Fruit fly (Drosophila melanogaster): Measurements from ENCODE around the gene dac.

The dac gene

dm6 chr2L:16495193-16495780 is 9.5 kb upstream of the dac start (continued):
- TF ChIP-seq MBD-R2 (GFP tag; IDR thresholded peaks at IDR 0.05) (no peak), ro (GFP tag; IDR thresholded peaks at IDR 0.05) (no peak), Poxn (GFP tag; IDR thresholded peaks at IDR 0.05) (no peak), chinmo (GFP tag; IDR thresholded peaks at IDR 0.05; ENCODE audit: partially characterized antibody) (no peak), Optix (GFP tag; IDR thresholded peaks at IDR 0.05) (no peak), CG13894 (tag; optimal IDR thresholded peaks at IDR 0.05) (no peak), az2 (GFP tag; optimal IDR thresholded peaks at IDR 0.05) (peak; percentile 91), unc-4 (GFP tag; IDR thresholded peaks at IDR 0.05; ENCODE audit: partially characterized antibody) (no peak), unpg (GFP tag; optimal IDR thresholded peaks at IDR 0.05) (peak; percentile 95), HLHmδ (GFP tag; optimal IDR thresholded peaks at IDR 0.05) (no peak), sd (tag; optimal IDR thresholded peaks at IDR 0.05) (peak; percentile 48), CG7839 (tag; optimal IDR thresholded peaks at IDR 0.05) (peak; percentile 34), sob (GFP tag; IDR thresholded peaks at IDR 0.05) (peak; percentile 82), CG12299 (tag; optimal IDR thresholded peaks at IDR 0.05) (peak; percentile 91), CG33213 (GFP tag; optimal IDR thresholded peaks at IDR 0.05) (no peak), CG7372 (GFP tag; IDR thresholded peaks at IDR 0.05) (no peak), mld (GFP tag; IDR thresholded peaks at IDR 0.05; ENCODE audit: partially characterized antibody) (no peak), pzg (GFP tag; optimal IDR thresholded peaks at IDR 0.05) (no peak), Pdp1 (GFP tag; optimal IDR thresholded peaks at IDR 0.05) (peak in 1 of 2 experiments; percentile 12), CG3281 (GFP tag; optimal IDR thresholded peaks at IDR 0.05) (no peak), Mrtf (GFP tag; IDR thresholded peaks at IDR 0.05) (peak; percentile 57; the same call in 1 of the 3 replicates), dpn (GFP tag; optimal IDR thresholded peaks at IDR 0.05) (peak; percentile 4 to 87), CG10959 (GFP tag; IDR thresholded peaks at IDR 0.05) (no peak), cg (GFP tag; optimal IDR thresholded peaks at IDR 0.05) (no peak), CrebB (tag; optimal IDR thresholded peaks at IDR 0.05) (peak; percentile 90), luna (GFP tag; optimal IDR thresholded peaks at IDR 0.05) (peak; percentile 28), CG6254 (GFP tag; optimal IDR thresholded peaks at IDR 0.05) (no peak), ase (GFP tag; IDR thresholded peaks at IDR 0.05) (no peak), CG9876 (GFP tag; optimal IDR thresholded peaks at IDR 0.05) (peak; percentile 68), CG17186 (GFP tag; optimal IDR thresholded peaks at IDR 0.05) (no peak), Ets97D (GFP tag; optimal IDR thresholded peaks at IDR 0.05) (no peak), H2.0 (GFP tag; IDR thresholded peaks at IDR 0.05) (peak; percentile 82), CG6854 (GFP tag; optimal IDR thresholded peaks at IDR 0.05) (no peak), sc (optimal IDR thresholded peaks at IDR 0.05) (no peak), sc (GFP tag; optimal IDR thresholded peaks at IDR 0.05) (peak; percentile 86), inv (GFP tag; IDR thresholded peaks at IDR 0.05; ENCODE audit: partially characterized antibody) (no peak), Doc2 (GFP tag; IDR thresholded peaks at IDR 0.05) (no peak), CG15011 (GFP tag; optimal IDR thresholded peaks at IDR 0.05) (no peak), dysf (GFP tag; IDR thresholded peaks at IDR 0.05) (peak; percentile 79), dmrt11E (tag; optimal IDR thresholded peaks at IDR 0.05) (peak; percentile 92), Atf6 (GFP tag; IDR thresholded peaks at IDR 0.05) (no peak), CG14050 (GFP tag; IDR thresholded peaks at IDR 0.05) (peak; percentile 75), tx (GFP tag; optimal IDR thresholded peaks at IDR 0.05) (peak; percentile 65), Trl (optimal IDR thresholded peaks at IDR 0.05) (no peak), Trl (GFP tag; optimal IDR thresholded peaks at IDR 0.05) (peak; percentile 27), crp (GFP tag; optimal IDR thresholded peaks at IDR 0.05) (peak in 1 of 2 experiments; percentile 35), CG2875 (GFP tag; optimal IDR thresholded peaks at IDR 0.05) (peak; percentile 88), D (optimal IDR thresholded peaks at IDR 0.05) (no peak), D (GFP tag; optimal IDR thresholded peaks at IDR 0.05) (no peak), pb (GFP tag; optimal IDR thresholded peaks at IDR 0.05) (no peak), bbx (GFP tag; IDR thresholded peaks at IDR 0.05; ENCODE audit: partially characterized antibody) (no peak)

Data from whole organism, embryonic.